Worm (Caenorhabditis elegans) whole organism, young adult: ENCODE results near the gene rpl-5.

ENCODE experiments used
- B0035.1 ChIP-seq: sonication (generic microtip); optimal IDR thresholded peaks from 2 replicates; lab custom pipeline; 2016; ENCODE audit warnings: missing genetic modification characterization, mild to moderate bottlenecking, missing compliant biosample characterization, missing genotype, missing genetic modification reagents
- F39B2.1 ChIP-seq: fragments of 200-800 bp; sonication (Bioruptor generic); IDR thresholded peaks from 2 replicates; pipeline ENCODE4 v1.3.6; 2022; ENCODE audit warnings: missing genetic modification reagents, missing genetic modification characterization, missing compliant biosample characterization
- Y53F4B.3 ChIP-seq: fragments of 200-800 bp; sonication (Bioruptor generic); IDR thresholded peaks from 2 replicates; pipeline ENCODE4 v1.3.6; 2022; ENCODE audit warnings: missing genetic modification reagents, missing genetic modification characterization, missing compliant biosample characterization
- Y79H2A.3 ChIP-seq: fragments of 200-800 bp; sonication (Bioruptor generic); conservative IDR thresholded peaks from 2 replicates; pipeline ENCODE4 v1.3.6; 2022; ENCODE audit warnings: missing genetic modification reagents, missing genetic modification characterization, missing compliant biosample characterization
- dpff-1 ChIP-seq: sonication (generic microtip); optimal IDR thresholded peaks from 2 replicates; lab custom pipeline; 2017; ENCODE audit warnings: mild to moderate bottlenecking, missing genetic modification characterization, missing compliant biosample characterization
- dpl-1 ChIP-seq: fragments of 150-350 bp; optimal IDR thresholded peaks from 2 replicates; lab custom pipeline; 2014; ENCODE audit warnings: missing biosample characterization, missing genetic modification reagents, missing genetic modification characterization
- lin-26 ChIP-seq: fragments of 200-800 bp; sonication (Bioruptor generic); IDR thresholded peaks from 2 replicates; pipeline ENCODE4 v1.3.6; 2022; ENCODE audit warnings: missing genetic modification reagents, missing genetic modification characterization, missing compliant biosample characterization
- unc-130 ChIP-seq: sonication (generic microtip); optimal IDR thresholded peaks from 2 replicates; lab custom pipeline; 2016; ENCODE audit warnings: missing genetic modification reagents, missing genetic modification characterization, missing compliant biosample characterization

DNA sequence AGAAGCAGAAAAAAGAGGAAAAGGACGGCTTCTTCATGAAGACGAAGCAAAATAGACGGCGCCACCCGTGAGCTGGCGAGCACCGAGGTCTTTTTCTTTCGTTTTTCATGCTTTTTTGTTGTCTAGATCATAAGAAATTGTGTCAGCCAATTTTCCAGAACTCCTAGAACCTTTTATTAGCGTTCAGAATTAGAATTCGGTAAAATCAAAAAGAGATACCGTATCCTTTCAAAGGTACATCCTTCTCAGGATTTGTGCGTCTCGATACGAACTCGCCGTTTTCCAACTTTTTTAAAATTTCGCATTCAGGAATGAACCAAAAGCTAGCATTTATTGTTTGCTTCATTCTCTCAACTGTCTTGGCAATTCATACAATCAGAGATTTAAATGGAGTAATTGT, 3.3 kb downstream of the rpl-5 start, which contains the start of gene F54C9.7:
- no peak for TF ChIP-seq dpff-1 (tag; lab: Kevin White, UChicago)
- TF ChIP-seq Y53F4B.3 (GFP tag; lab: Robert Waterston, UW), result no peak
- TF ChIP-seq unc-130, result no peak
- TF ChIP-seq B0035.1, result no peak
- TF ChIP-seq Y79H2A.3 (GFP tag; lab: Robert Waterston, UW), result no peak
- TF ChIP-seq lin-26 (GFP tag; lab: Robert Waterston, UW), result no peak
- no peak for TF ChIP-seq dpl-1 (GFP tag; lab: Kevin White, UChicago)
- no peak for TF ChIP-seq F39B2.1 (GFP tag; lab: Robert Waterston, UW)
